Worm (Caenorhabditis elegans) whole organism, young adult: ENCODE data around the gene mltn-11.
A peak's percentile ranks its signal among the peaks of the same experiment; 100 is the strongest.

Source experiments
- B0019.2 ChIP-seq: fragments of 200-800 bp; sonication (Bioruptor generic); conservative IDR thresholded peaks from 2 replicates; pipeline ENCODE4 v1.3.6; 2022; ENCODE audit warnings: missing genetic modification reagents, missing genetic modification characterization, missing compliant biosample characterization
- B0261.1 ChIP-seq: sonication (generic microtip); optimal IDR thresholded peaks from 2 replicates; lab custom pipeline; 2016; ENCODE audit warnings: mild to moderate bottlenecking, missing genetic modification characterization, moderate library complexity, missing compliant biosample characterization
- C06A6.2 ChIP-seq: fragments of 200-800 bp; sonication (Bioruptor generic); conservative IDR thresholded peaks from 2 replicates; pipeline ENCODE4 v1.3.6; 2022; ENCODE audit warnings: missing genetic modification characterization, missing compliant biosample characterization
- D2030.7 ChIP-seq: fragments of 200-800 bp; sonication (Bioruptor generic); IDR thresholded peaks from 2 replicates; pipeline ENCODE4 v1.3.6; 2022; ENCODE audit warnings: missing genetic modification reagents, missing genetic modification characterization, missing compliant biosample characterization
- F23B12.7 ChIP-seq: sonication (generic microtip); optimal IDR thresholded peaks from 2 replicates; lab custom pipeline; 2017; ENCODE audit warnings: missing genetic modification characterization, mild to moderate bottlenecking, missing compliant biosample characterization, antibody characterized with exemption, moderate library complexity; ENCODE audit not compliant: insufficient read depth
- T07F8.4 ChIP-seq: sonication (generic microtip); optimal IDR thresholded peaks from 2 replicates; lab custom pipeline; 2016; ENCODE audit warnings: mild to moderate bottlenecking, missing genetic modification characterization, moderate library complexity, missing compliant biosample characterization
- Y56A3A.18 ChIP-seq: fragments of 200-800 bp; sonication (Bioruptor generic); IDR thresholded peaks from 2 replicates; pipeline ENCODE4 v1.3.6; 2022; ENCODE audit warnings: missing genetic modification reagents, missing genetic modification characterization, missing compliant biosample characterization
- Y79H2A.3 ChIP-seq: fragments of 200-800 bp; sonication (Bioruptor generic); conservative IDR thresholded peaks from 2 replicates; pipeline ENCODE4 v1.3.6; 2022; ENCODE audit warnings: missing genetic modification reagents, missing genetic modification characterization, missing compliant biosample characterization
- ZK185.1 ChIP-seq: sonication (generic microtip); optimal IDR thresholded peaks from 2 replicates; lab custom pipeline; 2016; ENCODE audit warnings: mild to moderate bottlenecking, missing genetic modification characterization, missing compliant biosample characterization; ENCODE audit not compliant: poor library complexity, severe bottlenecking
- attf-5 ChIP-seq: fragments of 200-800 bp; sonication (Bioruptor generic); optimal IDR thresholded peaks from 2 replicates; lab custom pipeline; 2018; ENCODE audit warnings: mild to moderate bottlenecking, missing genetic modification characterization, missing compliant biosample characterization
- attf-6 ChIP-seq: fragments of 200-800 bp; sonication (Bioruptor generic); IDR thresholded peaks from 2 replicates; pipeline ENCODE4 v1.3.6; 2022; ENCODE audit warnings: missing genetic modification reagents, missing genetic modification characterization, missing compliant biosample characterization
- cebp-1 ChIP-seq, 2 experiments: fragments of 200-800 bp in 1 of 2; sonication (Bioruptor generic) in 1 of 2; sonication (generic microtip) in 1 of 2; IDR thresholded peaks in 1 of 2; optimal IDR thresholded peaks in 1 of 2; 2 replicates each; pipeline versions ENCODE4 v1.3.6 to Lab custom; 2017 to 2022; ENCODE audit warnings: missing compliant biosample characterization in 2 of 2, missing genetic modification characterization in 2 of 2, mild to moderate bottlenecking in 1 of 2, missing genetic modification reagents in 1 of 2, moderate library complexity in 1 of 2
- ceh-100 ChIP-seq: fragments of 200-800 bp; sonication (Bioruptor generic); IDR thresholded peaks from 2 replicates; pipeline ENCODE4 v1.3.6; 2022; ENCODE audit warnings: missing genetic modification reagents, missing genetic modification characterization, missing compliant biosample characterization
- die-1 ChIP-seq: sonication (generic microtip); optimal IDR thresholded peaks from 2 replicates; lab custom pipeline; 2016; ENCODE audit warnings: missing genotype, mild to moderate bottlenecking, missing genetic modification characterization, missing compliant biosample characterization
- dox-1 ChIP-seq: fragments of 200-800 bp; sonication (Bioruptor generic); IDR thresholded peaks from 2 replicates; pipeline ENCODE4 v1.3.6; 2022; ENCODE audit warnings: missing genetic modification reagents, missing genetic modification characterization, missing compliant biosample characterization
- him-1 ChIP-seq: sonication (generic microtip); optimal IDR thresholded peaks from 2 replicates; lab custom pipeline; 2016; ENCODE audit warnings: missing genotype, missing genetic modification reagents, missing genetic modification characterization, missing compliant biosample characterization
- hlh-26 ChIP-seq: fragments of 200-800 bp; sonication (Bioruptor generic); conservative IDR thresholded peaks from 2 replicates; pipeline ENCODE4 v1.3.6; 2022; ENCODE audit warnings: missing genetic modification reagents, missing genetic modification characterization, missing compliant biosample characterization
- hmg-1.2 ChIP-seq: fragments of 200-800 bp; sonication (Bioruptor generic); IDR thresholded peaks from 2 replicates; pipeline ENCODE4 v1.3.6; 2022; ENCODE audit warnings: missing genetic modification reagents, missing genetic modification characterization, missing compliant biosample characterization
- hrde-1 ChIP-seq: sonication (generic microtip); optimal IDR thresholded peaks from 2 replicates; lab custom pipeline; 2016; ENCODE audit warnings: missing genetic modification characterization, mild to moderate bottlenecking, missing compliant biosample characterization, moderate library complexity, missing genotype, missing genetic modification reagents, borderline replicate concordance
- hsf-1 ChIP-seq: fragments of 200-800 bp; sonication (Bioruptor generic); IDR thresholded peaks from 2 replicates; pipeline ENCODE4 v1.3.6; 2022; ENCODE audit warnings: missing genetic modification reagents, missing genetic modification characterization, missing compliant biosample characterization
- let-526 ChIP-seq: fragments of 200-800 bp; sonication (Bioruptor generic); IDR thresholded peaks from 2 replicates; pipeline ENCODE4 v1.3.6; 2022; ENCODE audit warnings: missing genetic modification reagents, missing genetic modification characterization, missing compliant biosample characterization
- lin-26 ChIP-seq: fragments of 200-800 bp; sonication (Bioruptor generic); IDR thresholded peaks from 2 replicates; pipeline ENCODE4 v1.3.6; 2022; ENCODE audit warnings: missing genetic modification reagents, missing genetic modification characterization, missing compliant biosample characterization
- lin-40 ChIP-seq: sonication (generic microtip); optimal IDR thresholded peaks from 2 replicates; lab custom pipeline; 2016; ENCODE audit warnings: missing genetic modification characterization, mild to moderate bottlenecking, missing compliant biosample characterization, missing genotype, missing genetic modification reagents
- lin-54 ChIP-seq: fragments of 200-800 bp; sonication (Bioruptor generic); optimal IDR thresholded peaks from 2 replicates; lab custom pipeline; 2018; ENCODE audit warnings: mild to moderate bottlenecking, missing genetic modification characterization, missing compliant biosample characterization
- lsy-27 ChIP-seq: sonication (generic microtip); optimal IDR thresholded peaks from 2 replicates; lab custom pipeline; 2017; ENCODE audit warnings: missing genetic modification characterization, mild to moderate bottlenecking, missing compliant biosample characterization, antibody characterized with exemption, missing genotype, borderline replicate concordance; ENCODE audit not compliant: insufficient read depth
- madf-10 ChIP-seq: sonication (generic microtip); optimal IDR thresholded peaks from 2 replicates; lab custom pipeline; 2016; ENCODE audit warnings: mild to moderate bottlenecking, missing genetic modification characterization, missing compliant biosample characterization
- madf-6 ChIP-seq: fragments of 200-800 bp; sonication (Bioruptor generic); IDR thresholded peaks from 2 replicates; pipeline ENCODE4 v1.3.6; 2022; ENCODE audit warnings: missing genetic modification reagents, missing genetic modification characterization, missing compliant biosample characterization
- mel-28 ChIP-seq: sonication (generic microtip); optimal IDR thresholded peaks from 2 replicates; lab custom pipeline; 2016; ENCODE audit warnings: borderline replicate concordance, mild to moderate bottlenecking, missing genetic modification characterization, missing compliant biosample characterization
- mxl-1 ChIP-seq: sonication (generic microtip); optimal IDR thresholded peaks from 2 replicates; lab custom pipeline; 2016; ENCODE audit warnings: missing genetic modification characterization, missing compliant biosample characterization
- nfyb-1 ChIP-seq: fragments of 200-800 bp; sonication (Bioruptor generic); IDR thresholded peaks from 2 replicates; pipeline ENCODE4 v1.3.6; 2022; ENCODE audit warnings: missing genetic modification reagents, missing genetic modification characterization, missing compliant biosample characterization
- nhr-179 ChIP-seq: sonication (generic microtip); optimal IDR thresholded peaks from 2 replicates; lab custom pipeline; 2016; ENCODE audit warnings: mild to moderate bottlenecking, missing genetic modification characterization, missing compliant biosample characterization
- nhr-80 ChIP-seq: sonication (generic microtip); optimal IDR thresholded peaks from 2 replicates; lab custom pipeline; 2016; ENCODE audit warnings: missing genetic modification characterization, missing compliant biosample characterization
- nhr-90 ChIP-seq: sonication (generic microtip); optimal IDR thresholded peaks from 2 replicates; lab custom pipeline; 2016; ENCODE audit warnings: missing genotype, mild to moderate bottlenecking, missing genetic modification characterization, missing compliant biosample characterization
- pbrm-1 ChIP-seq: fragments of 200-800 bp; sonication (Bioruptor generic); IDR thresholded peaks from 2 replicates; pipeline ENCODE4 v1.3.6; 2022; ENCODE audit warnings: missing genetic modification reagents, missing genetic modification characterization, missing compliant biosample characterization
- rec-8 ChIP-seq, 2 experiments: sonication (generic microtip); optimal IDR thresholded peaks; 2 replicates each; lab custom pipeline; 2016; ENCODE audit warnings: mild to moderate bottlenecking in 2 of 2, missing genetic modification characterization in 2 of 2, missing genetic modification reagents in 2 of 2, missing genotype in 2 of 2, missing biosample characterization in 1 of 2, missing compliant biosample characterization in 1 of 2, moderate library complexity in 1 of 2
- rpc-1 ChIP-seq, 2 experiments: fragments of 150-350 bp in 1 of 2; sonication (generic microtip) in 1 of 2; optimal IDR thresholded peaks; 2 replicates each; lab custom pipeline; 2014 to 2018; ENCODE audit warnings: missing biosample characterization in 1 of 2, missing genetic modification characterization in 1 of 2, missing genetic modification reagents in 1 of 2, missing genotype in 1 of 2
- snpc-1.1 ChIP-seq: sonication (generic microtip); optimal IDR thresholded peaks from 2 replicates; lab custom pipeline; 2017; ENCODE audit warnings: missing genetic modification characterization, mild to moderate bottlenecking, missing compliant biosample characterization, antibody characterized with exemption, moderate library complexity, missing genotype, missing genetic modification reagents; ENCODE audit not compliant: insufficient read depth
- snpc-1.3 ChIP-seq: sonication (generic microtip); optimal IDR thresholded peaks from 2 replicates; lab custom pipeline; 2017; ENCODE audit warnings: missing genetic modification characterization, mild to moderate bottlenecking, missing compliant biosample characterization, antibody characterized with exemption, moderate library complexity, missing genotype, missing genetic modification reagents; ENCODE audit not compliant: insufficient read depth
- snpc-3.4 ChIP-seq: sonication (generic microtip); optimal IDR thresholded peaks from 2 replicates; lab custom pipeline; 2017; ENCODE audit warnings: missing genetic modification characterization, mild to moderate bottlenecking, missing compliant biosample characterization, antibody characterized with exemption, moderate library complexity, missing genotype, missing genetic modification reagents
- tbp1 ChIP-seq: fragments of 200-800 bp; sonication (Bioruptor generic); optimal IDR thresholded peaks from 2 replicates; lab custom pipeline; 2018; ENCODE audit warnings: mild to moderate bottlenecking, missing genetic modification characterization, missing compliant biosample characterization
- zim-3 ChIP-seq: sonication (generic microtip); optimal IDR thresholded peaks from 2 replicates; lab custom pipeline; 2017; ENCODE audit warnings: mild to moderate bottlenecking, missing genetic modification characterization, moderate library complexity, missing compliant biosample characterization
- ztf-18 ChIP-seq: sonication (generic microtip); optimal IDR thresholded peaks from 2 replicates; lab custom pipeline; 2016; ENCODE audit warnings: missing genotype, mild to moderate bottlenecking, missing genetic modification characterization, missing compliant biosample characterization
- ztf-25 ChIP-seq: fragments of 200-800 bp; sonication (Bioruptor generic); IDR thresholded peaks from 2 replicates; pipeline ENCODE4 v1.3.6; 2022; ENCODE audit warnings: missing genetic modification reagents, missing genetic modification characterization, missing compliant biosample characterization

The mltn-11 gene

DNA sequence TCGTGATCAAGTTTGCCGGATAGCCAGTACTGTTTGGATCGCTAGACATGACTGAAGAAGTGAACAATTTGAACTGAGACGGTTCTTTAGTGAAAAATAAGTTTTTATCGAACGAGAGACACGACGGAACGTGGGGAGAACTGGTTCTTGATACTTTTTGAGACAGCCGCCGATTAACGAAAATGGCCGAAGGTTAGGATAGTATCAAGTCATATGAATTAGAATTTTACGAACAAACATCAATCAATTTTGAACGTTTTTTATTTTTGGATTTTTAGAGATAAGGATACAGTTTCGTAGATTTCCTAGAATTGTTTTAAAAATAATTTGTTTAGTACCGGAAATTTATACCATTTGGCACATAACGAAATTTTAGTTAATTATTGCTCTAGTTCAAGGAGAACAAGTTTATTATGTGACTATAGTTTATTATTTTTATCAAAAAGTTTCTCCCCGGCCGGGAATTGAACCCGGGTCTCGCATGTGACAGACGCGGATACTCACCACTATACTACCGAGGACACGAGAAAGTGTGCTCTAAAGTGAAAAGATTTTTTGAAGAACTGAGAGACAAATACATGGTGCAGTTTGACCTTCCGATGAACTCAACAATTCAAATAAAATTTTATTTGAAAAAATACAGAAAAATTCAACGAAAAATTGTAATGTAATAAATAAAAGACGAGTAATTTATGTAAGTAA lies 12.5 kb downstream of the mltn-11 start, which contains the start of gene W06G6.20:
Gene W06G6.20 (minus strand): TSS at position 51 of the 702 bp plus-strand sequence.
- TF ChIP-seq madf-6 (GFP tag; lab: Robert Waterston, UW) (no peak), B0019.2 (GFP tag; lab: Robert Waterston, UW) (no peak), C06A6.2 (GFP tag; lab: Robert Waterston, UW) (no peak), snpc-1.1 (peak; percentile 75), hmg-1.2 (peak; percentile 50; the same call in 1 of the 2 replicates), lin-40 (tag; lab: Kevin White, UChicago) (no peak), hrde-1 (tag; lab: Kevin White, UChicago) (no peak), nhr-179 (tag; lab: Kevin White, UChicago) (no peak), ztf-25 (peak; percentile 61; the same call in 1 of the 2 replicates), die-1 (tag; lab: Kevin White, UChicago) (peak; percentile 72), Y56A3A.18 (GFP tag; lab: Robert Waterston, UW) (no peak), mel-28 (tag; lab: Kevin White, UChicago) (no peak), dox-1 (GFP tag; lab: Robert Waterston, UW) (0 out of 2 replicates have a peak, but pooled peaks have one; percentile 18), nhr-80 (tag; lab: Kevin White, UChicago) (peak; percentile 3), cebp-1 (GFP tag; IDR thresholded peaks at IDR 0.05; lab: Robert Waterston, UW) (no peak), cebp-1 (tag; optimal IDR thresholded peaks at IDR 0.05; lab: Kevin White, UChicago) (peak; percentile 31), attf-6 (GFP tag; lab: Robert Waterston, UW) (peak; percentile 79), snpc-3.4 (tag; lab: Kevin White, UChicago) (peak; percentile 59), F23B12.7 (tag; lab: Kevin White, UChicago) (peak; percentile 70), tbp1 (peak; percentile 90), him-1 (peak; percentile 74), Y79H2A.3 (GFP tag; lab: Robert Waterston, UW) (no peak), mxl-1 (tag; lab: Kevin White, UChicago) (peak; percentile 24), nfyb-1 (GFP tag; lab: Robert Waterston, UW) (0 out of 2 replicates have a peak, but pooled peaks have one; percentile 47), B0261.1 (peak; percentile 75), zim-3 (tag; lab: Kevin White, UChicago) (no peak), lin-26 (GFP tag; lab: Robert Waterston, UW) (peak; percentile 86), madf-10 (tag; lab: Kevin White, UChicago) (peak; percentile 3), nhr-90 (tag; lab: Kevin White, UChicago) (peak; percentile 39), ceh-100 (GFP tag; lab: Robert Waterston, UW) (0 out of 2 replicates have a peak, but pooled peaks have one; percentile 9), attf-5 (GFP tag; lab: Kevin White, UChicago) (no peak), hsf-1 (GFP tag; lab: Robert Waterston, UW) (peak; percentile 20; the same call in 1 of the 2 replicates), D2030.7 (GFP tag; lab: Robert Waterston, UW) (0 out of 2 replicates have a peak, but pooled peaks have one; percentile 22), T07F8.4 (tag; lab: Kevin White, UChicago) (peak; percentile 40), lin-54 (GFP tag; lab: Kevin White, UChicago) (peak; percentile 10), rpc-1 (optimal IDR thresholded peaks at IDR 0.05; lab: Kevin White, UChicago) (peak; percentile 71), rpc-1 (tag; optimal IDR thresholded peaks at IDR 0.05; lab: Kevin White, UChicago) (peak; percentile 90), ZK185.1 (tag; lab: Kevin White, UChicago) (peak; percentile 20), hlh-26 (no peak), snpc-1.3 (tag; lab: Kevin White, UChicago) (peak; percentile 65), let-526 (GFP tag; lab: Robert Waterston, UW) (no peak), lsy-27 (peak; percentile 22), ztf-18 (tag; lab: Kevin White, UChicago) (peak; percentile 37), rec-8 (tag; optimal IDR thresholded peaks at IDR 0.05; lab: Kevin White, UChicago) (peak in 1 of 2 experiments; percentile 11), pbrm-1 (GFP tag; lab: Robert Waterston, UW) (peak; percentile 63; the same call in 1 of the 2 replicates)
